Worm (Caenorhabditis elegans) whole organism, midembryonic: Measurements from ENCODE around the gene T04C12.9.

ENCODE experiments used
- T22C8.4 ChIP-seq: fragments of 200-800 bp; sonication (Bioruptor generic); IDR thresholded peaks from 2 replicates; pipeline ENCODE4 v1.3.6; 2022; ENCODE audit warnings: missing genetic modification characterization, missing compliant biosample characterization
- cog-1 ChIP-seq: sonication (generic microtip); optimal IDR thresholded peaks from 2 replicates; lab custom pipeline; 2016; ENCODE audit warnings: missing genetic modification characterization, missing compliant biosample characterization
- flt-1 ChIP-seq: fragments of 200-800 bp; sonication (Bioruptor generic); IDR thresholded peaks from 2 replicates; pipeline ENCODE4 v1.3.6; 2022; ENCODE audit warnings: missing genetic modification characterization, missing compliant biosample characterization
- med-1 ChIP-seq: sonication (generic microtip); optimal IDR thresholded peaks from 2 replicates; lab custom pipeline; 2017; ENCODE audit warnings: missing genetic modification characterization, mild to moderate bottlenecking, missing compliant biosample characterization, antibody characterized with exemption, missing genetic modification reagents; ENCODE audit not compliant: insufficient read depth
- ref-1 ChIP-seq: fragments of 200-800 bp; sonication (Bioruptor generic); conservative IDR thresholded peaks from 2 replicates; pipeline ENCODE4 v1.3.6; 2022; ENCODE audit warnings: missing genetic modification reagents, missing genetic modification characterization, missing compliant biosample characterization
- tab-1 ChIP-seq: fragments of 200-800 bp; sonication (Bioruptor generic); IDR thresholded peaks from 2 replicates; pipeline ENCODE4 v1.3.6; 2022; ENCODE audit warnings: missing genetic modification characterization, missing compliant biosample characterization
- ztf-23 ChIP-seq: fragments of 200-800 bp; sonication (Bioruptor generic); IDR thresholded peaks from 2 replicates; pipeline ENCODE4 v1.3.6; 2022; ENCODE audit warnings: missing genetic modification reagents, missing genetic modification characterization, missing compliant biosample characterization
- ztf-29 ChIP-seq: fragments of 200-800 bp; sonication (Bioruptor generic); IDR thresholded peaks from 2 replicates; pipeline ENCODE4 v1.3.6; 2022; ENCODE audit warnings: missing genetic modification reagents, missing genetic modification characterization, missing compliant biosample characterization

DNA sequence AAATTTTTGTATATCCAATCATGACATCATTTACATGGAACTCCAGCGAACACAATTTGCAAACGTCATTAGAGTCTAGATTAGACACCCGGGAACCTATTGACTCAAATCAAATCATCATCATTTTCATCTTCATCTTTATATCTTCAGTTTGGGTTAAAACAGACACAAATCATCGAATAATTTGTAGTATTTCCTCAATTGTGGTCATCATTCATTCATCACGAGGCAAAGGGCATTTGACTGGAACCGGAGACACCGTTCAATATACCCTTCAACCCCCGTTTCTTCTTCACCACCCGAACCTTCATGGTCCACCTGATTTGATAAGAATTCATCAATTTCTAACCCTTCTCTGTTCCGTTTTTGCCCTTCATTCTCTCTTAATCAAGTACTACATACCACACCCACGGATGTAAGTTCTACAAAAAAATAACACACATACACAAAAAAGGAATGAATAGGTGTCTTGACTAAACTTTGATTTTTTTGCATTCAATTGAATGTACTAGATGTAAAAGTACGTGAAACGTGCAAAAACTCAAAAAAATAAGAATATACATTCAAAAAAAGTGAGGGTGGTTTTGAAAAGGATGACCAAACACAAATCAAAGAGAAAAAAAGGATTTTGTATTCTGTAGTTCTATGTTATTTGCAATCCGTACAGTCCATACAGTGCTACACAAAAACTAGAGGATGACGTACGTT lies 46.0 kb downstream of the T04C12.9 start:
- TF ChIP-seq ztf-29 (GFP tag; lab: Robert Waterston, UW) (no peak), flt-1 (no peak), ref-1 (GFP tag; lab: Robert Waterston, UW) (no peak), cog-1 (tag; lab: Kevin White, UChicago) (no peak), tab-1 (GFP tag; lab: Robert Waterston, UW) (no peak), med-1 (no peak), T22C8.4 (no peak), ztf-23 (GFP tag; lab: Robert Waterston, UW) (no peak)
